Fruit fly (Drosophila melanogaster): Measurements from ENCODE around the gene Mat89Ba.

Mat89Ba gene

dm6 chr3R:16280003-16280998, 8.1 kb upstream of the Mat89Ba start (continued):
- TF ChIP-seq CG4707 (GFP tag; optimal IDR thresholded peaks at IDR 0.05): peak; percentile 97
- peak; percentile 97 for TF ChIP-seq CG6683 (GFP tag; optimal IDR thresholded peaks at IDR 0.05)
- peak; percentile 92 for TF ChIP-seq ash1 (GFP tag; optimal IDR thresholded peaks at IDR 0.05)
- TF ChIP-seq danr (GFP tag; IDR thresholded peaks at IDR 0.05): peak; percentile 99
- TF ChIP-seq Dek (tag; optimal IDR thresholded peaks at IDR 0.05): peak; percentile 99
- peak; percentile 96 for TF ChIP-seq CG10565 (GFP tag; optimal IDR thresholded peaks at IDR 0.05)
- peak; percentile 99 for TF ChIP-seq pum (GFP tag; optimal IDR thresholded peaks at IDR 0.05)
- TF ChIP-seq HLH4C (GFP tag; IDR thresholded peaks at IDR 0.05; ENCODE audit: partially characterized antibody): no peak
- peak; percentile 83 for TF ChIP-seq CG1832 (GFP tag; optimal IDR thresholded peaks at IDR 0.05)
- TF ChIP-seq CG3995 (GFP tag; optimal IDR thresholded peaks at IDR 0.05): peak; percentile 86
- peak; percentile 98 for TF ChIP-seq schlank (tag; optimal IDR thresholded peaks at IDR 0.05)
- TF ChIP-seq CG10147 (GFP tag; optimal IDR thresholded peaks at IDR 0.05): peak; percentile 99
- TF ChIP-seq oc (tag; optimal IDR thresholded peaks at IDR 0.05): peak; percentile 100
- no peak for TF ChIP-seq CG14860 (GFP tag; IDR thresholded peaks at IDR 0.05; ENCODE audit: partially characterized antibody)
- TF ChIP-seq corto (GFP tag; optimal IDR thresholded peaks at IDR 0.05): peak; percentile 99
- peak; percentile 96 for TF ChIP-seq CG7745 (tag; optimal IDR thresholded peaks at IDR 0.05)
- peak; percentile 80; the same call in 1 of the 2 replicates for TF ChIP-seq Dip2 (GFP tag; IDR thresholded peaks at IDR 0.05)
- peak; percentile 100 for TF ChIP-seq CG2120 (GFP tag; optimal IDR thresholded peaks at IDR 0.05)
- TF ChIP-seq NC2β (GFP tag; optimal IDR thresholded peaks at IDR 0.05): peak; percentile 99
- peak; percentile 100 for TF ChIP-seq Oli (tag; optimal IDR thresholded peaks at IDR 0.05)
- peak; percentile 36; the same call in 1 of the 2 replicates for TF ChIP-seq unc-4 (GFP tag; IDR thresholded peaks at IDR 0.05; ENCODE audit: partially characterized antibody)
- TF ChIP-seq GATAe (GFP tag; conservative IDR thresholded peaks at IDR 0.05): peak; percentile 97
- TF ChIP-seq CG11696 (GFP tag; IDR thresholded peaks at IDR 0.05): peak; percentile 98
- TF ChIP-seq tll (GFP tag; optimal IDR thresholded peaks at IDR 0.05): peak in 1 of 2 experiments; percentile 89
- TF ChIP-seq tin (GFP tag; optimal IDR thresholded peaks at IDR 0.05): peak; percentile 99
- peak; percentile 90 for TF ChIP-seq MESR4 (GFP tag; optimal IDR thresholded peaks at IDR 0.05)
- TF ChIP-seq ham (GFP tag; IDR thresholded peaks at IDR 0.05): peak; percentile 98
- peak; percentile 99 for TF ChIP-seq Ptx1 (GFP tag; IDR thresholded peaks at IDR 0.05)
- TF ChIP-seq gfzf (GFP tag; optimal IDR thresholded peaks at IDR 0.05): peak; percentile 42
- TF ChIP-seq Chrac-16 (GFP tag; optimal IDR thresholded peaks at IDR 0.05): peak; percentile 100
- TF ChIP-seq Ets65A (GFP tag): peak; percentile 100
- TF ChIP-seq HmgD (GFP tag; optimal IDR thresholded peaks at IDR 0.05): peak; percentile 99
- peak; percentile 99 for TF ChIP-seq CG10654 (GFP tag; optimal IDR thresholded peaks at IDR 0.05)
- no peak for TF ChIP-seq Gsc (GFP tag; IDR thresholded peaks at IDR 0.05)
- TF ChIP-seq CG14050 (GFP tag; IDR thresholded peaks at IDR 0.05): peak; percentile 100

- no peak for TF ChIP-seq CG43689 (GFP tag; IDR thresholded peaks at IDR 0.05)
- 0 out of 3 replicates have a peak, but pooled peaks have one; percentile 22 for TF ChIP-seq CG11695 (GFP tag; IDR thresholded peaks at IDR 0.05)
- TF ChIP-seq CG3065 (GFP tag; optimal IDR thresholded peaks at IDR 0.05): no peak
- TF ChIP-seq CG32767 (GFP tag; IDR thresholded peaks at IDR 0.05): no peak
- peak; percentile 72; the same call in 2 of the 3 replicates for TF ChIP-seq CG2199 (GFP tag; IDR thresholded peaks at IDR 0.05)
- TF ChIP-seq CG15073 (GFP tag; optimal IDR thresholded peaks at IDR 0.05): no peak
- no peak for TF ChIP-seq vvl (GFP tag; IDR thresholded peaks at IDR 0.05)
- peak; percentile 87 for TF ChIP-seq CG7745 (tag; optimal IDR thresholded peaks at IDR 0.05)
- TF ChIP-seq eve (GFP tag; optimal IDR thresholded peaks at IDR 0.05): peak in 1 of 2 experiments; percentile 69
- 0 out of 2 replicates have a peak, but pooled peaks have one; percentile 8 for TF ChIP-seq CG4360 (GFP tag; IDR thresholded peaks at IDR 0.05)
- TF ChIP-seq NFAT (GFP tag; IDR thresholded peaks at IDR 0.05): 0 out of 2 replicates have a peak, but pooled peaks have one; percentile 9
- 0 out of 2 replicates have a peak, but pooled peaks have one; percentile 17 for TF ChIP-seq Drgx (GFP tag; IDR thresholded peaks at IDR 0.05)
- peak in 1 of 2 experiments; percentile 94 for TF ChIP-seq Hr78 (GFP tag; optimal IDR thresholded peaks at IDR 0.05)
- no peak for TF ChIP-seq inv (GFP tag; IDR thresholded peaks at IDR 0.05; ENCODE audit: partially characterized antibody)
Measured at dm6 chr3R:16279382-16279932, 7.2 kb upstream of the Mat89Ba start.
